Worm (Caenorhabditis elegans): ENCODE data around the gene Y57G11C.8.

Y57G11C.8 gene

DNA sequence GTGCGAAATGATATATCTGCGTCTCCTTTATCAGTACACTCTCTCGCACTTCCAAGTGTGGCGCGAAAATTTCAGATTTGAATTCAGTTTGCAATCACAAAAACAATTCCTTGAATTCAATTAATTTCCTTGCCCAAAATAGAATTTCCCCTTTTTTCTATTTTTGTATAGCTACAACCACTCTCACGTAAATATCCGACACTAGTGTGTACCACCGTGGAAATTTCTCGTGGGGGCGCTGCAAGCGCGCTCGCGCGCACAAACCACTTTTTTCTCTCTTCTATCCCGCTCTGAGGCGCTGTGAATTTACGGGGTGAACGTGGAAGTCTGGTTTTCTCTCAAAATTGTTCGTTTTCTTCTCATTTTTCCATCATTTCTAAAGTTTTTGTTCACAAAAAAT is at the start of gene Y57G11C.8:
Gene Y57G11C.8, plus strand, starts transcription at position 301 of the 400 bp plus-strand sequence.
- TF ChIP-seq med-1 (GFP tag; optimal IDR thresholded peaks at IDR 0.05; ENCODE audit: insufficient read depth) (no peak), ztf-23 (GFP tag; IDR thresholded peaks at IDR 0.05) (no peak), ztf-29 (GFP tag; IDR thresholded peaks at IDR 0.05) (no peak), flt-1 (GFP tag; IDR thresholded peaks at IDR 0.05) (no peak)

ce11 chrIV:14741926-14742325 is 39.7 kb upstream of the Y57G11C.8 start:
- TF ChIP-seq tab-1 (GFP tag; IDR thresholded peaks at IDR 0.05) (no peak), flt-1 (GFP tag; IDR thresholded peaks at IDR 0.05) (no peak), klf-2 (GFP tag; conservative IDR thresholded peaks at IDR 0.05) (no peak), ztf-23 (GFP tag; IDR thresholded peaks at IDR 0.05) (no peak), ztf-29 (GFP tag; IDR thresholded peaks at IDR 0.05) (no peak), T22C8.4 (GFP tag; IDR thresholded peaks at IDR 0.05) (no peak), med-1 (GFP tag; optimal IDR thresholded peaks at IDR 0.05; ENCODE audit: insufficient read depth) (no peak), ref-1 (GFP tag; conservative IDR thresholded peaks at IDR 0.05) (no peak), cog-1 (tag; optimal IDR thresholded peaks at IDR 0.05) (no peak)

- TF ChIP-seq cog-1 (tag; optimal IDR thresholded peaks at IDR 0.05) (no peak), tab-1 (GFP tag; IDR thresholded peaks at IDR 0.05) (no peak), ztf-29 (GFP tag; IDR thresholded peaks at IDR 0.05) (no peak), med-1 (GFP tag; optimal IDR thresholded peaks at IDR 0.05; ENCODE audit: insufficient read depth) (no peak), T22C8.4 (GFP tag; IDR thresholded peaks at IDR 0.05) (no peak), ztf-23 (GFP tag; IDR thresholded peaks at IDR 0.05) (no peak), ref-1 (GFP tag; conservative IDR thresholded peaks at IDR 0.05) (no peak), flt-1 (GFP tag; IDR thresholded peaks at IDR 0.05) (no peak), klf-2 (GFP tag; conservative IDR thresholded peaks at IDR 0.05) (no peak)
Observed at ce11 chrIV:14754912-14755311, 26.7 kb upstream of the Y57G11C.8 start, which contains the start of gene Y57G11C.499. TSS of gene Y57G11C.499 (minus strand) at chrIV:14754934.

DNA sequence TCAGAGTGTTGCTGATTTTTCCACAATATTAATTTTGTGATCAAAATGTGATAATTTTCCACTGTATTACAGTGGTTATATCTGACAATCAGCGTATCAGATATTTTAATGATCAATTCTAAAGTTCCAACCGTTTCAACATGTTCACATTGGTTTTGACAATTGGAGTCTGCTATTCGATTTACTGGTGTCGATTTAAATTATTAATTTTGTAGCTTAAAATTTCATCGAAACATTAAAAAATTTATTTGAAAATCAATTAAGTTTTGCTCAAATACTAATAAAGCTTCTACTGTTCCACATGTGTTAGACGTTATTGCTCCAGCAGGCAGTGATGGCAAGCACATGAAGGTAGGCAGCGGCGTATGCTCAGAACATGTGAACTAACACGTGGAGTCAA is 23.9 kb upstream of the Y57G11C.8 start:
- TF ChIP-seq flt-1 (GFP tag; IDR thresholded peaks at IDR 0.05) = no peak

ce11 chrIV:14759662-14760061 is 22.0 kb upstream of the Y57G11C.8 start:
- no peak for TF ChIP-seq tab-1 (GFP tag; IDR thresholded peaks at IDR 0.05)
- TF ChIP-seq ztf-29 (GFP tag; IDR thresholded peaks at IDR 0.05) = no peak
- no peak for TF ChIP-seq T22C8.4 (GFP tag; IDR thresholded peaks at IDR 0.05)
- no peak for TF ChIP-seq ztf-23 (GFP tag; IDR thresholded peaks at IDR 0.05)
- no peak for TF ChIP-seq flt-1 (GFP tag; IDR thresholded peaks at IDR 0.05)
- TF ChIP-seq ref-1 (GFP tag; conservative IDR thresholded peaks at IDR 0.05) = no peak
- no peak for TF ChIP-seq med-1 (GFP tag; optimal IDR thresholded peaks at IDR 0.05; ENCODE audit: insufficient read depth)
- no peak for TF ChIP-seq cog-1 (tag; optimal IDR thresholded peaks at IDR 0.05)
- TF ChIP-seq klf-2 (GFP tag; conservative IDR thresholded peaks at IDR 0.05) = no peak

DNA sequence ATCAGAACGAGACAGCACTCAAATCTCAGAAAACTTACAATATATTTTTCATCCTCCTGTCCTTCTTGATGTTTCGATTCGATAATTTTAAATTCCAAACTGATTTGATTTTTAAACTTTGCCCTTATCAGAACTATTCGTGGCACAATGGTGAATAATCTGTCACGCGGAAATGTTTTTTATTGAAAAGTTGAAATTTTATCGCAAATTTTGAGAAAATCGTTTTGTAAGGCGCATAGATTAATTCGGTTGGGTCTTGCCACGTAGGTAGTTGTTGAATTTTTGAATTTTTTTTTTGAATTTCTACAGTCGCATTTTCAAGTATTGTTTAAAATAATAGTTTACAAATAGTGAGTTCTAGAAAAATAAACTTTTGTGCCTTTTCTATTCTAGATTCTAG is 20.8 kb upstream of the Y57G11C.8 start, which contains the start of gene ptp-5.2:
Gene ptp-5.2, minus strand, starts transcription at position 101 of the 400 bp plus-strand sequence.
- TF ChIP-seq klf-2 (GFP tag; conservative IDR thresholded peaks at IDR 0.05) (no peak), ref-1 (GFP tag; conservative IDR thresholded peaks at IDR 0.05) (no peak), ztf-23 (GFP tag; IDR thresholded peaks at IDR 0.05) (no peak), tab-1 (GFP tag; IDR thresholded peaks at IDR 0.05) (no peak), ztf-29 (GFP tag; IDR thresholded peaks at IDR 0.05) (no peak), T22C8.4 (GFP tag; IDR thresholded peaks at IDR 0.05) (no peak), med-1 (GFP tag; optimal IDR thresholded peaks at IDR 0.05; ENCODE audit: insufficient read depth) (no peak), flt-1 (GFP tag; IDR thresholded peaks at IDR 0.05) (no peak), cog-1 (tag; optimal IDR thresholded peaks at IDR 0.05) (no peak)

DNA sequence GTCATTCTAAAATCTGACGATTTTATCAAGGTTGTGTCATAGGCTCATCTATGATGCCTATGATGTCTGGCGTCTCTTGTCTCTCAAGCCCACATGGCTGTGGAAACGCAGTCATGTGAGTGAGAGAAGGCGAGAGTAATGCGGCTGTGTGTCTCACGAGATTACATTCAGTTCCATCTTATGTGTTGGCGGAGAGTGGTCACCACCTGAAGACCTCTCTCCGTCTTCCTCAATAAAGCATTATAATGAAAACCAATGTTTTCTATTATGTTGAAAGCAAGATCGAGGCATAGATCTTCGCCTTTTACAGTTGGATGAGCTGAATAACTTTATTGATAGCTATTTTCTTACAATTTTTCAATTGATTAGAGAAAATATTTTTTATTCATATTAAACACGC is 18.3 kb upstream of the Y57G11C.8 start:
- peak; percentile 12 for TF ChIP-seq cog-1 (tag; optimal IDR thresholded peaks at IDR 0.05)

- TF ChIP-seq ref-1 (GFP tag; conservative IDR thresholded peaks at IDR 0.05) = no peak
- TF ChIP-seq ztf-29 (GFP tag; IDR thresholded peaks at IDR 0.05) = no peak
- TF ChIP-seq T22C8.4 (GFP tag; IDR thresholded peaks at IDR 0.05) = no peak
- TF ChIP-seq tab-1 (GFP tag; IDR thresholded peaks at IDR 0.05) = no peak
- no peak for TF ChIP-seq flt-1 (GFP tag; IDR thresholded peaks at IDR 0.05)
- TF ChIP-seq med-1 (GFP tag; optimal IDR thresholded peaks at IDR 0.05; ENCODE audit: insufficient read depth) = no peak
- no peak for TF ChIP-seq cog-1 (tag; optimal IDR thresholded peaks at IDR 0.05)
- TF ChIP-seq klf-2 (GFP tag; conservative IDR thresholded peaks at IDR 0.05) = no peak
- no peak for TF ChIP-seq ztf-23 (GFP tag; IDR thresholded peaks at IDR 0.05)
Observed at ce11 chrIV:14763938-14764718, 17.5 kb upstream of the Y57G11C.8 start.

DNA sequence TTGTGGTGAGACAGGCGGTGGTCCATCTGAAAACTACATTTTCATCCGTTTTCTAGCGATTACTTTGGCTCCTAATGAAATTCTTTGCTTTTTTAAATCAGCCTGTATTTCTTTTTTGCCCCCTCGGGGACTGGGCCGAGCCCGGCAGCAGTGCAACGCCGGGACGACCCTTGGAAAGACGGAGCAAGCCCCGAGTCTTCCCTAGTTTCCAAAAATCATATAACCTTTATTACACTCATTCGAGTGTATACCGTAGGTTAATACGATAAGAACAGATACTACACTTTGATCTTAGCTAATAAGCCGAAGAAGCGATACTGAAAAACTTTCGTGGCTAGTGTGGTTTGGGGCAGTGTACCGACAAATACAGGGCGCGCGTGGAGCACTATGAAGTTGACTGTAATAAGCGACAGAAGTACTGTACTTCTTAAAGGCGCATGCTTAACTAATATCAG is 16.9 kb upstream of the Y57G11C.8 start:
- TF ChIP-seq med-1 (GFP tag; optimal IDR thresholded peaks at IDR 0.05; ENCODE audit: insufficient read depth) (no peak), ztf-29 (GFP tag; IDR thresholded peaks at IDR 0.05) (no peak), cog-1 (tag; optimal IDR thresholded peaks at IDR 0.05) (no peak), ref-1 (GFP tag; conservative IDR thresholded peaks at IDR 0.05) (no peak), T22C8.4 (GFP tag; IDR thresholded peaks at IDR 0.05) (no peak), tab-1 (GFP tag; IDR thresholded peaks at IDR 0.05) (no peak), klf-2 (GFP tag; conservative IDR thresholded peaks at IDR 0.05) (no peak), ztf-23 (GFP tag; IDR thresholded peaks at IDR 0.05) (no peak), flt-1 (GFP tag; IDR thresholded peaks at IDR 0.05) (no peak)

DNA sequence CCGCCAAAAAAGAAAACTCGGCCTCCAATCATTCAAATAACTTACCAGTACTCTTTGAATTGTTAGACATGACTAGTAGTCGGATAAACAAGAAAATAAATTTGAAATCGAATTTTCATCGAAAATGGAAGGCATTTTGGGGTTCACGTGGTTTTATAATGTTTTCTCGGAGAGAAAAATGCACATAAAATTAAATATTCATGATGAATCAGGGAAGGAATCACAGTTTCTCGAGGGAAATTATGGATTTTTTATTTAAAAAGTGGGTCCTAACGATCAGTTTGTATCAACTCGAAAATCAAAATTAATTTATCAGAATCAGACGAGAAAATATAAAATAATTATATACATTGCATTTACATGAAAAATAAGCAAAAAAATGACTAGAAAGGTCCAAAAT is 16.3 kb upstream of the Y57G11C.8 start, which contains the start of gene Y57G11C.5:
Gene Y57G11C.5, minus strand, starts transcription at position 101 of the 400 bp plus-strand sequence.
- TF ChIP-seq ztf-23 (GFP tag; IDR thresholded peaks at IDR 0.05) = no peak
- TF ChIP-seq cog-1 (tag; optimal IDR thresholded peaks at IDR 0.05) = no peak
- no peak for TF ChIP-seq klf-2 (GFP tag; conservative IDR thresholded peaks at IDR 0.05)
- no peak for TF ChIP-seq ref-1 (GFP tag; conservative IDR thresholded peaks at IDR 0.05)
- TF ChIP-seq flt-1 (GFP tag; IDR thresholded peaks at IDR 0.05) = no peak
- no peak for TF ChIP-seq ztf-29 (GFP tag; IDR thresholded peaks at IDR 0.05)
- TF ChIP-seq med-1 (GFP tag; optimal IDR thresholded peaks at IDR 0.05; ENCODE audit: insufficient read depth) = no peak
- TF ChIP-seq tab-1 (GFP tag; IDR thresholded peaks at IDR 0.05) = no peak
- no peak for TF ChIP-seq T22C8.4 (GFP tag; IDR thresholded peaks at IDR 0.05)

Data from whole organism, midembryonic.